Fruit fly (Drosophila melanogaster): Measurements from ENCODE around the gene Prosalpha4.

Prosalpha4 gene

dm6 chrX:16286083-16286666, 10.1 kb downstream of the Prosalpha4 start, which contains the start of gene UQCR-14 (continued):
- TF ChIP-seq Neu2 (GFP tag; optimal IDR thresholded peaks at IDR 0.05; ENCODE audit: borderline replicate concordance) (no peak), CG7928 (GFP tag; optimal IDR thresholded peaks at IDR 0.05) (peak; percentile 17), CG15073 (GFP tag; optimal IDR thresholded peaks at IDR 0.05) (no peak), ftz-f1 (GFP tag; optimal IDR thresholded peaks at IDR 0.05) (no peak), nerfin-1 (tag; optimal IDR thresholded peaks at IDR 0.05) (no peak), CG16815 (GFP tag; optimal IDR thresholded peaks at IDR 0.05) (no peak), CG6813 (GFP tag; optimal IDR thresholded peaks at IDR 0.05) (no peak), lola (GFP tag; optimal IDR thresholded peaks at IDR 0.05) (no peak), tna (GFP tag; IDR thresholded peaks at IDR 0.05; ENCODE audit: partially characterized antibody) (peak; percentile 97), run (tag; optimal IDR thresholded peaks at IDR 0.05) (no peak), Med (GFP tag) (peak; percentile 89), Hr78 (GFP tag; optimal IDR thresholded peaks at IDR 0.05) (no peak), CG8944 (GFP tag; optimal IDR thresholded peaks at IDR 0.05) (no peak), Ets65A (GFP tag) (peak; percentile 67), H2.0 (GFP tag; IDR thresholded peaks at IDR 0.05) (no peak), Myb (GFP tag; optimal IDR thresholded peaks at IDR 0.05) (peak; percentile 88), Mad (GFP tag; optimal IDR thresholded peaks at IDR 0.05) (no peak), mam (GFP tag; optimal IDR thresholded peaks at IDR 0.05) (peak; percentile 43), pita (GFP tag; optimal IDR thresholded peaks at IDR 0.05) (no peak), CG10267 (tag; optimal IDR thresholded peaks at IDR 0.05) (peak; percentile 70), trem (tag; optimal IDR thresholded peaks at IDR 0.05) (peak; percentile 71), chn (GFP tag; optimal IDR thresholded peaks at IDR 0.05) (no peak), unpg (GFP tag; optimal IDR thresholded peaks at IDR 0.05) (no peak), chinmo (GFP tag; IDR thresholded peaks at IDR 0.05; ENCODE audit: partially characterized antibody) (peak; percentile 98), ind (GFP tag; optimal IDR thresholded peaks at IDR 0.05) (no peak), az2 (GFP tag; optimal IDR thresholded peaks at IDR 0.05) (no peak), CG4707 (GFP tag; optimal IDR thresholded peaks at IDR 0.05) (no peak), cad (GFP tag; optimal IDR thresholded peaks at IDR 0.05) (no peak), CG7745 (tag; optimal IDR thresholded peaks at IDR 0.05) (no peak), CG18011 (GFP tag; optimal IDR thresholded peaks at IDR 0.05) (no peak), HmgZ (tag; optimal IDR thresholded peaks at IDR 0.05) (peak; percentile 80), bowl (GFP tag; IDR thresholded peaks at IDR 0.05) (no peak), CG15696 (tag; optimal IDR thresholded peaks at IDR 0.05) (no peak), CG18599 (GFP tag; optimal IDR thresholded peaks at IDR 0.05) (peak; percentile 18), Xrp1 (GFP tag; IDR thresholded peaks at IDR 0.05) (no peak), CG17829 (tag; optimal IDR thresholded peaks at IDR 0.05) (peak; percentile 61), Doc2 (GFP tag; IDR thresholded peaks at IDR 0.05) (no peak), h (optimal IDR thresholded peaks at IDR 0.05) (no peak), toy (GFP tag; IDR thresholded peaks at IDR 0.05) (no peak), dmrt11E (tag; optimal IDR thresholded peaks at IDR 0.05) (no peak), btn (GFP tag; optimal IDR thresholded peaks at IDR 0.05) (no peak), Tbp (GFP tag; optimal IDR thresholded peaks at IDR 0.05) (no peak), wdn (GFP tag; IDR thresholded peaks at IDR 0.05) (no peak), YL-1 (GFP tag; optimal IDR thresholded peaks at IDR 0.05) (peak; percentile 82), CG4617 (GFP tag; optimal IDR thresholded peaks at IDR 0.05; ENCODE audit: borderline replicate concordance) (peak; percentile 57), B-H2 (GFP tag; optimal IDR thresholded peaks at IDR 0.05) (peak; percentile 66), CG12769 (tag; optimal IDR thresholded peaks at IDR 0.05) (peak; percentile 38), CG13624 (GFP tag; optimal IDR thresholded peaks at IDR 0.05) (no peak), dmrt99B (tag; optimal IDR thresholded peaks at IDR 0.05) (no peak), CG3726 (GFP tag; IDR thresholded peaks at IDR 0.05) (no peak), stc (GFP tag; IDR thresholded peaks at IDR 0.05) (no peak)
